Worm (Caenorhabditis elegans) whole organism, late embryonic: Measurements from ENCODE around the gene hot-3.

Source experiments
- C08G9.2 ChIP-seq: sonication (generic microtip); optimal IDR thresholded peaks from 2 replicates; lab custom pipeline; 2016; ENCODE audit warnings: mild to moderate bottlenecking, missing genetic modification characterization, moderate library complexity, missing compliant biosample characterization
- C38D4.7 ChIP-seq: fragments of 200-800 bp; sonication (Bioruptor generic); optimal IDR thresholded peaks from 2 replicates; lab custom pipeline; 2018; ENCODE audit warnings: mild to moderate bottlenecking, missing genetic modification characterization, moderate library complexity, missing compliant biosample characterization
- T23F11.4 ChIP-seq: fragments of 200-800 bp; sonication (Bioruptor generic); optimal IDR thresholded peaks from 2 replicates; lab custom pipeline; 2018; ENCODE audit warnings: mild to moderate bottlenecking, missing genetic modification characterization, missing compliant biosample characterization
- ama-1 ChIP-seq: fragments of 150-350 bp; optimal IDR thresholded peaks from 2 replicates; lab custom pipeline; 2014
- ceh-14 ChIP-seq: sonication (generic microtip); optimal IDR thresholded peaks from 2 replicates; lab custom pipeline; 2016; ENCODE audit warnings: missing genotype, missing genetic modification characterization, missing compliant biosample characterization
- ceh-18 ChIP-seq: sonication (generic microtip); optimal IDR thresholded peaks from 2 replicates; lab custom pipeline; 2016; ENCODE audit warnings: missing genetic modification characterization, missing compliant biosample characterization
- ceh-22 ChIP-seq: sonication (generic microtip); optimal IDR thresholded peaks from 2 replicates; lab custom pipeline; 2017; ENCODE audit warnings: missing biosample characterization, missing genetic modification characterization
- ceh-30 ChIP-seq: fragments of 150-350 bp; optimal IDR thresholded peaks from 2 replicates; lab custom pipeline; 2014; ENCODE audit warnings: missing biosample characterization, missing genetic modification characterization
- ceh-34 ChIP-seq: sonication (generic microtip); optimal IDR thresholded peaks from 2 replicates; lab custom pipeline; 2016; ENCODE audit warnings: mild to moderate bottlenecking, missing genetic modification characterization, missing compliant biosample characterization
- ceh-48 ChIP-seq: sonication (generic microtip); optimal IDR thresholded peaks from 2 replicates; lab custom pipeline; 2016; ENCODE audit warnings: missing genetic modification characterization, inconsistent platforms, missing compliant biosample characterization
- ceh-6 ChIP-seq: fragments of 200-800 bp; sonication (Bioruptor generic); optimal IDR thresholded peaks from 2 replicates; lab custom pipeline; 2018; ENCODE audit warnings: mild to moderate bottlenecking, missing genetic modification characterization, missing compliant biosample characterization
- dve-1 ChIP-seq: sonication (generic microtip); optimal IDR thresholded peaks from 2 replicates; lab custom pipeline; 2017; ENCODE audit warnings: antibody characterized with exemption, mild to moderate bottlenecking, missing genetic modification characterization, missing compliant biosample characterization
- elt-2 ChIP-seq: sonication (generic microtip); optimal IDR thresholded peaks from 2 replicates; lab custom pipeline; 2016; ENCODE audit warnings: missing genetic modification reagents, missing genetic modification characterization, missing compliant biosample characterization
- elt-4 ChIP-seq: sonication (generic microtip); optimal IDR thresholded peaks from 2 replicates; lab custom pipeline; 2016; ENCODE audit warnings: missing genetic modification characterization, missing compliant biosample characterization
- fax-1 ChIP-seq: sonication (generic microtip); optimal IDR thresholded peaks from 2 replicates; lab custom pipeline; 2016; ENCODE audit warnings: missing genotype, missing genetic modification characterization, missing compliant biosample characterization
- hlh-6 ChIP-seq: sonication (generic microtip); optimal IDR thresholded peaks from 2 replicates; lab custom pipeline; 2016; ENCODE audit warnings: missing genotype, missing genetic modification characterization, missing compliant biosample characterization
- lin-11 ChIP-seq: fragments of 200-800 bp; sonication (Bioruptor generic); optimal IDR thresholded peaks from 2 replicates; lab custom pipeline; 2018; ENCODE audit warnings: mild to moderate bottlenecking, missing genetic modification characterization, missing compliant biosample characterization
- madf-2 ChIP-seq: sonication (generic microtip); optimal IDR thresholded peaks from 2 replicates; lab custom pipeline; 2017; ENCODE audit warnings: missing genetic modification characterization, missing compliant biosample characterization
- nfya-1 ChIP-seq: sonication (generic microtip); optimal IDR thresholded peaks from 2 replicates; lab custom pipeline; 2017; ENCODE audit warnings: missing genetic modification characterization, mild to moderate bottlenecking, missing compliant biosample characterization, antibody characterized with exemption, moderate library complexity
- pag-3 ChIP-seq: sonication (generic microtip); optimal IDR thresholded peaks from 2 replicates; lab custom pipeline; 2016; ENCODE audit warnings: missing compliant biosample characterization, missing genetic modification characterization, borderline replicate concordance
- pha-4 ChIP-seq: fragments of 150-350 bp; optimal IDR thresholded peaks from 2 replicates; lab custom pipeline; 2018; ENCODE audit warnings: missing biosample characterization, missing genetic modification reagents, missing genetic modification characterization
- ref-2 ChIP-seq: sonication (generic microtip); optimal IDR thresholded peaks from 2 replicates; lab custom pipeline; 2016; ENCODE audit warnings: missing genetic modification characterization, missing compliant biosample characterization
- rnt-1 ChIP-seq: sonication (generic microtip); optimal IDR thresholded peaks from 2 replicates; lab custom pipeline; 2016; ENCODE audit warnings: missing genetic modification characterization, missing compliant biosample characterization
- ttx-3 ChIP-seq: sonication (generic microtip); optimal IDR thresholded peaks from 2 replicates; lab custom pipeline; 2016; ENCODE audit warnings: missing genetic modification reagents, missing genetic modification characterization, missing compliant biosample characterization
- unc-3 ChIP-seq, 2 experiments: fragments of 200-800 bp in 1 of 2; sonication (Bioruptor generic) in 1 of 2; sonication (generic microtip) in 1 of 2; conservative IDR thresholded peaks in 1 of 2; optimal IDR thresholded peaks in 1 of 2; 2 replicates each; pipeline versions ENCODE4 v1.3.6 to Lab custom; 2016 to 2022; ENCODE audit warnings: missing compliant biosample characterization in 2 of 2, missing genetic modification characterization in 2 of 2, missing genetic modification reagents in 1 of 2
- unc-42 ChIP-seq: sonication (generic microtip); optimal IDR thresholded peaks from 2 replicates; lab custom pipeline; 2016; ENCODE audit warnings: missing genotype, missing genetic modification characterization, missing compliant biosample characterization
- ztf-16 ChIP-seq: sonication (generic microtip); optimal IDR thresholded peaks from 2 replicates; lab custom pipeline; 2017; ENCODE audit warnings: missing genetic modification characterization, missing compliant biosample characterization

The hot-3 gene

DNA sequence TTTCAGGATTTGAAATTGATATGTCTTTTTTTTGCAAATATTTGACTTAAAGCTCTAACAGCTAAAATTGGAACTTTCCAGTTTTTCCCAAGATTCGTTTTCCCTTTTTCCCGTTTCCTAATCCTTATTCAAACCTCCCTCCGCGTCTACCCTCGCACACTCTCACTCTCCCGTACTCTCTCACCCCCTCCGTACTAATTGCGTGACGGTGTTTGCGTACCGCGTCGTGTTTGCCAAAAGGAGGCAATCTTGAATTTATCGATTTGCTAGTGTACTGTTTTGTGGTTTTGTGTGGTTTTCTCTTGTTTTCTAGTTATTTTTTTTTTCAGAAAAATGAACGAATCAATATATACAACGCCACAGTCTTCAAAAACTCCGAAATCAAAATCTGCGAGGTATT lies 23.3 kb downstream of the hot-3 start, which contains the start of gene citk-1 (continued):
- TF ChIP-seq unc-3 (GFP tag; conservative IDR thresholded peaks at IDR 0.05; lab: Robert Waterston, UW): 0 out of 2 replicates have a peak, but pooled peaks have one; percentile 47
- TF ChIP-seq unc-3 (tag; optimal IDR thresholded peaks at IDR 0.05; lab: Kevin White, UChicago): no peak
- TF ChIP-seq ceh-22 (tag; lab: Kevin White, UChicago): no peak
- TF ChIP-seq, all 69 proteins: peak for 16

DNA sequence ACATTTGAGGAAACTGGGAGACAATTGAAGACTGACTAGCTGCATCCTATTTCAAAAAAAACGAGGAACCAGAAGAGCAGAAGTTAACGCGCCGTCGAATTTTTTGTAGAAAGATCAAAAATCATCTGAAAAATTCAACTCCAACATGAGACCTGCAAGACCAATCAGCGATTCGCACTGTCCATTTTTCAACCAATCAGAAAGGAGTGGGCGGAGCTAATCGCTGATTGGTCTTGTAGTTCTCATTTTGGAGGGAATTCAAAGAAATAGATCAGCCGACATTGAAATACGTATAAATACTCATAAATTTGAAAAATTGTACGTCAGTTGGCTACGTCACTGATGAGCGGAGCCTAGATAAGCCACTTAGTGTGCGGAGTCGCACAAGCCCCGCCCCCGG lies 24.2 kb downstream of the hot-3 start:
- TF ChIP-seq madf-2 (tag; lab: Kevin White, UChicago): no peak
- TF ChIP-seq fax-1: no peak
- no peak for TF ChIP-seq ztf-16
- TF ChIP-seq ceh-6 (GFP tag; lab: Kevin White, UChicago): no peak
- peak; percentile 55 for TF ChIP-seq nfya-1
- no peak for TF ChIP-seq ceh-48 (tag; lab: Kevin White, UChicago)

DNA sequence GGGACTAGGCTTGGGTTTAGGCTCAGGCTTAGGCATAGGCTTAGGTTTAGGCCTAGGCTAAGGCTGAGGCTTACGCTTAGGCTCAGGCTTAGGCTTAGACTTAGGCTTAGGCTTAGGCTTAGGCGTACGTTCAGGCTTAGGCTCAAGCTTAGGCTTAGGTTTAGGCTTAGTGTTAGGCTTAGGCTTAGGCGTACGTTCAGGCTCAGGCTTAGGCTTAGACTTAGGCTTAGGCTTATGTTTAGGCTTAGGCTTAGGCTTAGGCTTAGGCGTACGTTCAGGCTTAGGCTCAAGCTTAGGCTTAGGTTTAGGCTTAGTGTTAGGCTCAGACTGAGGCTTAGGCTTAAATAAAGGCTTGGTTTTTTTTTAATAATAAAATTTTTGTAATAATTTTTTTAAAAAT lies 26.3 kb downstream of the hot-3 start:
- peak; percentile 8 for TF ChIP-seq dve-1
- TF ChIP-seq, all 69 proteins: peak for 1; not testable (repeated sequence) for 68

DNA sequence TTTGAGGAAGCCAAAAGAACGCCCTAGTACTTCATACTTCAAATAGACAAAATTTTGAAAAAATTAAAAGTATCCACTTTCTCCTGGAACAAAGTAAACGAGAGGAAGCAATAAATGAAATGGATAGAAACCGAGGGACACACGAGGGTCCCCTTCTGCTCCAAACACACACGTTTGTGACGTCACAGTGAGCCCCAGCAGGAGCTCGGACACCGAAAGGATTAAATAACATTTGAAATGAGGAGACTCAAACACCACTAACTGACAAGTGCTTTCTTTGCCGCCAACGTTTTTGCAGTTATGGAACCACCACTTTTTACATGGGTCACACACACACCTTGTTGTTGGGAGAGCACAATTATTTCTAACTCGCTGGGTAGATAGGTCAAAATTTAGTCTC lies 28.4 kb downstream of the hot-3 start:
- TF ChIP-seq ceh-34 (tag; lab: Kevin White, UChicago): peak; percentile 25
- TF ChIP-seq T23F11.4: no peak
- TF ChIP-seq, all 69 proteins: peak for 1

DNA sequence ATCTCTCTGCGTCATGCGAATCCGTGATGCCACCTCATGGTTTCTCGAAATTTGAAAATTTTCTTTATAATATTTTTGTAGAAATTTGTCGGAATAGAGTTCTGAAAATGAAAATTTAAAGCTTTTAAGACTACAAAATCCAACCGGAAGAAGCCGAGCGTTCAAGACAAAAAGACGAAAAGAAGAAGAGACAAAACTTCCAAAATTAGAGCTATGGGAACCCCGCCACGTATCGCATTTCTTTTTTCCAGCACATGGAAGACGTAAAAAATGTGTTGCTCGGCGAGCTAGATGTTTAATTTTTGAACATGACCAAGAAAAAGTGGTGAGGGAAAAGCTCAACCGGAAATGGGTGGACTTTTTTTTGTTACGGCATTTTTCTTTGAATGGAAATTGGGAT lies 29.8 kb downstream of the hot-3 start, which contains the start of gene W02B8.1:
Gene W02B8.1, minus strand, starts transcription at position 101 of the 400 bp plus-strand sequence.
- TF ChIP-seq elt-2 (tag; lab: Kevin White, UChicago) (no peak), ztf-16 (no peak), ceh-14 (no peak)

DNA sequence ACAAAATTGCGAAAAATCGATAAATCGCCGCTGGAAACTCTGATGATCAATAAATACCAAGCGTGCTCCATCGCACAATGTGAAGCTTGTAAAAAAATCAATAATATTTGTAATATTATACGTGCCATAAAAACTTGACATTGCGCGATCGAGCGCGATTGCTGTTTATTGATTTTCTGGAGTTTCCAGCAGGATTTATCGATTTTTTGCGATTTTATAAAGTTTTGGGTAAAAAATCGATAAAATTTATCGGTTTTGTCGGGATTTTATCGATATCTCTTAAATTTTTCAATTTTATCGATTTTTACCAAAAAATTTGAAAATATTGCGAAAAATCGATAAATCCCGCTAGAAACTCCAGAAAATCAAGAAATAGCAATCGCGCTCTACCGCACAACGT lies 32.1 kb downstream of the hot-3 start:
- TF ChIP-seq ceh-48 (tag; lab: Kevin White, UChicago) (peak; percentile 20), pha-4 (tag; lab: Kevin White, UChicago) (no peak)

DNA sequence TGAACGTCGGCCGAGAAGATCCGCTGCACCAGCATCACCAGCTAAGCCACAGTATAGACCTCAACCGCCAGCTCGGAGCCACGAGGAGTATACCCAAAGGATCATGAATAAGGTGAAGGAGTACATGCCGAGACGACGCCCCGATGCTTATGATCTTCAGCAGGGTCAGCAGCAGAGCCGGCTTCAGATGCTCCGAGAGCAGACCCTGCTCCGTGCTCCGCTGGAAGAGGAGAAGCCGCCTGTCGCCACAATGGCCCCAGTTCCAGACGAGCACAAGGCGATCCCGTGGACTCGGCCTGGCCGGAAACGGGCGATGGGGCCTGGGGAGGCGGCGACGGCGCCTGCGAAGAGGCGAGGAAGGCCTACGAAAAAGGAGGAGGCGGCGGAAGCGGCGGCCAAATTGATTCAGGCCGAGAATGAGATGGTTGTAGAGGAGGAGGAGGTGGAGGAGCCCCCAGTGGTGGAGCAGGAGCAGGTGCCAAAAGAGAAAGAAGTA lies 35.5 kb downstream of the hot-3 start:
- TF ChIP-seq lin-11 (tag; lab: Kevin White, UChicago) (no peak), elt-4 (tag; lab: Kevin White, UChicago) (peak; percentile 84)

DNA sequence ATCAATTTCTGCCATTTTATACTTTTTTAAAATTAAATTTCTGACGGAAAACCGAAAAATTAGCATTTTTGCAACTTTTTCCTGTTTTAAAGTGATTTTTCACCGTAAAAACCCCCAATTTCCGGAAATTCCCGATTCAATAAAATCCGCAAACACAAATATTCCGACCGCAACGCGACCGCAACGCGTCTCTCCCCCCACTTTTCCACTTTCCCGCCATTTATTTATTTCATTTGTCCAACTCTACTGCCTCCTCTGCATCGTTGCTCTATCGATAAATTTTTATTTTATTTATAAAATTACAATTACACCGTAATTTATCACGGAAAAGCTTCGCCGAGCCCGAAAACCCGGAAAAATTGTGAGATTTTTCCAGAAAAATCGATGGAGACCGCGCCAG lies 43.6 kb downstream of the hot-3 start, which contains the start of gene mcd-1:
Gene mcd-1, plus strand, starts transcription at position 267 of the 400 bp plus-strand sequence.
- TF ChIP-seq ceh-30 (peak; percentile 1), rnt-1 (tag; lab: Kevin White, UChicago) (peak; percentile 28), ttx-3 (tag; lab: Kevin White, UChicago) (no peak), unc-42 (tag; lab: Kevin White, UChicago) (peak; percentile 90), pag-3 (tag; lab: Kevin White, UChicago) (no peak), ceh-18 (tag; lab: Kevin White, UChicago) (peak; percentile 30), C38D4.7 (no peak), nfya-1 (peak; percentile 47), ama-1 (lab: Kevin White, UChicago) (no peak)

DNA sequence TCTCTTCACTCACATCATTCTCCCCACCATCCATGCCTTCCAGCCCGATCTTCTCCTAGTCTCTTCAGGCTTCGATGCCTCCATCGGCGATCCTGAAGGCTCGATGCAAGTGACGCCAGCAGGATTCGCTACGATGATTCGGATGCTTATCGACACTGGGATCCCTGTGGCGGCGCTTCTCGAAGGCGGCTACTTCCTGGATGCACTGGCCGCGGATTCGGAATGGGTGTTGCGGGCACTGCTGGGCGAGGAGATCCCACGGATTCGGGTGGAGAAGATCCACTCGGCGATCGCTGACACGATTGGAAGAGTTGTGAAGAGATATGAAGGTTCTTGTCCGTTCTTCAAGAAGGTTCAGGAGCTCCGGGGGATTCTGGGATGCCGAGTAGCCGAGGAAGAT lies 45.4 kb downstream of the hot-3 start:
- TF ChIP-seq C08G9.2 (tag; lab: Kevin White, UChicago): peak; percentile 19
- TF ChIP-seq hlh-6 (tag; lab: Kevin White, UChicago): peak; percentile 5
- TF ChIP-seq ceh-14: peak; percentile 2
- TF ChIP-seq ceh-30: no peak
- TF ChIP-seq elt-4 (tag; lab: Kevin White, UChicago): peak; percentile 38
- TF ChIP-seq ref-2 (tag; lab: Kevin White, UChicago): no peak
- TF ChIP-seq, all 69 proteins: peak for 4
